Fruit fly (Drosophila melanogaster): ENCODE data around the gene CG15563.

dm6 chr3R:31257299-31257698, 25.2 kb upstream of the CG15563 start, which contains the start of gene CAH6:
- TF ChIP-seq CG4820 (GFP tag; optimal IDR thresholded peaks at IDR 0.05) = no peak
- TF ChIP-seq Hr3 (GFP tag; optimal IDR thresholded peaks at IDR 0.05) = no peak
- TF ChIP-seq Elba2 (GFP tag; optimal IDR thresholded peaks at IDR 0.05) = no peak
- no peak for TF ChIP-seq lmd (GFP tag; IDR thresholded peaks at IDR 0.05)
- no peak for TF ChIP-seq nerfin-2 (GFP tag; IDR thresholded peaks at IDR 0.05; ENCODE audit: partially characterized antibody)
- no peak for TF ChIP-seq Poxn (GFP tag; IDR thresholded peaks at IDR 0.05)

Measured in whole organism, embryonic.